Worm (Caenorhabditis elegans): ENCODE data around the gene K10D11.6.

- TF ChIP-seq ztf-11 (tag; optimal IDR thresholded peaks at IDR 0.05) = no peak
- TF ChIP-seq egl-27 (tag; optimal IDR thresholded peaks at IDR 0.05) = no peak
- no peak for TF ChIP-seq hmg-1.1 (GFP tag; IDR thresholded peaks at IDR 0.05)
- TF ChIP-seq lin-39 (tag; optimal IDR thresholded peaks at IDR 0.05) = no peak
- no peak for TF ChIP-seq ama-1 (optimal IDR thresholded peaks at IDR 0.05)
- no peak for TF ChIP-seq T20F7.1 (GFP tag; optimal IDR thresholded peaks at IDR 0.05)
- no peak for TF ChIP-seq unc-39 (tag; optimal IDR thresholded peaks at IDR 0.05)
- TF ChIP-seq hlh-30 (tag; optimal IDR thresholded peaks at IDR 0.05; ENCODE audit: insufficient read depth) = no peak
- TF ChIP-seq lin-15B (tag; optimal IDR thresholded peaks at IDR 0.05) = no peak
- TF ChIP-seq lim-7 (GFP tag; IDR thresholded peaks at IDR 0.05) = no peak
- no peak for TF ChIP-seq lin-13 (GFP tag; optimal IDR thresholded peaks at IDR 0.05)
- no peak for TF ChIP-seq dpl-1 (GFP tag; optimal IDR thresholded peaks at IDR 0.05)
- no peak for TF ChIP-seq fkh-10 (GFP tag; optimal IDR thresholded peaks at IDR 0.05)
These were observed 49.6 kb upstream of the K10D11.6 start, which contains the start of gene F49E11.2 for ce11 chrIV:13038888-13039287.

All from whole organism, L4 larva.